Fruit fly (Drosophila melanogaster): ENCODE measurements around the gene cype.

cype gene

dm6 chr2L:5374989-5375388 is 48.0 kb downstream of the cype start:
- TF ChIP-seq Eip78C (GFP tag) (peak; percentile 54), vri (GFP tag; optimal IDR thresholded peaks at IDR 0.05) (no peak), topi (GFP tag; optimal IDR thresholded peaks at IDR 0.05) (peak; percentile 8), Smox (GFP tag; optimal IDR thresholded peaks at IDR 0.05) (peak; percentile 25), Gug (GFP tag; IDR thresholded peaks at IDR 0.05) (no peak), pdm3 (GFP tag; optimal IDR thresholded peaks at IDR 0.05) (no peak), svp (GFP tag) (peak; percentile 75), Sox102F (GFP tag; optimal IDR thresholded peaks at IDR 0.05) (no peak), dac (GFP tag; optimal IDR thresholded peaks at IDR 0.05) (no peak), eg (GFP tag; IDR thresholded peaks at IDR 0.05) (no peak), CG31627 (GFP tag; optimal IDR thresholded peaks at IDR 0.05) (no peak), achi (GFP tag; optimal IDR thresholded peaks at IDR 0.05) (no peak), CG8319 (GFP tag; optimal IDR thresholded peaks at IDR 0.05) (no peak), lz (GFP tag; optimal IDR thresholded peaks at IDR 0.05) (no peak), CG32006 (GFP tag; optimal IDR thresholded peaks at IDR 0.05) (no peak), CG7368 (GFP tag; optimal IDR thresholded peaks at IDR 0.05) (no peak), CG10669 (GFP tag; optimal IDR thresholded peaks at IDR 0.05) (no peak), Sox14 (GFP tag; optimal IDR thresholded peaks at IDR 0.05) (no peak), CG9139 (GFP tag; optimal IDR thresholded peaks at IDR 0.05) (no peak), salr (GFP tag; optimal IDR thresholded peaks at IDR 0.05) (no peak), fkh (GFP tag; optimal IDR thresholded peaks at IDR 0.05) (no peak), esn (GFP tag; optimal IDR thresholded peaks at IDR 0.05) (peak; percentile 31), net (GFP tag; optimal IDR thresholded peaks at IDR 0.05) (no peak), OdsH (GFP tag; optimal IDR thresholded peaks at IDR 0.05) (no peak), Hr4 (GFP tag; optimal IDR thresholded peaks at IDR 0.05) (no peak), fd59A (GFP tag; optimal IDR thresholded peaks at IDR 0.05) (no peak), CG6163 (GFP tag; IDR thresholded peaks at IDR 0.05) (peak; percentile 43; the same call in 1 of the 3 replicates), Ets96B (tag; optimal IDR thresholded peaks at IDR 0.05) (no peak), Met (GFP tag; optimal IDR thresholded peaks at IDR 0.05) (peak; percentile 21), CG16779 (tag; optimal IDR thresholded peaks at IDR 0.05) (no peak), CG6276 (GFP tag; optimal IDR thresholded peaks at IDR 0.05) (no peak), CG11294 (GFP tag; IDR thresholded peaks at IDR 0.05) (no peak), Ets21C (GFP tag; optimal IDR thresholded peaks at IDR 0.05) (no peak)

- TF ChIP-seq ss (GFP tag; optimal IDR thresholded peaks at IDR 0.05) (no peak), CG8119 (GFP tag; IDR thresholded peaks at IDR 0.05) (no peak), CG7368 (GFP tag; optimal IDR thresholded peaks at IDR 0.05) (no peak), CG6854 (GFP tag; optimal IDR thresholded peaks at IDR 0.05) (no peak), Blimp-1 (GFP tag; optimal IDR thresholded peaks at IDR 0.05) (no peak)
Measured at dm6 chr2L:5376442-5376841, 49.4 kb downstream of the cype start.
